Worm (Caenorhabditis elegans) whole organism, young adult: Measurements from ENCODE around the gene let-716.

Experiments
- B0261.1 ChIP-seq: sonication (generic microtip); optimal IDR thresholded peaks from 2 replicates; lab custom pipeline; 2016; ENCODE audit warnings: mild to moderate bottlenecking, missing genetic modification characterization, moderate library complexity, missing compliant biosample characterization
- C17E4.6 ChIP-seq: fragments of 200-800 bp; sonication (Bioruptor generic); IDR thresholded peaks from 2 replicates; pipeline ENCODE4 v1.3.6; 2022; ENCODE audit warnings: missing genetic modification reagents, missing genetic modification characterization, missing compliant biosample characterization
- D2030.7 ChIP-seq: fragments of 200-800 bp; sonication (Bioruptor generic); IDR thresholded peaks from 2 replicates; pipeline ENCODE4 v1.3.6; 2022; ENCODE audit warnings: missing genetic modification reagents, missing genetic modification characterization, missing compliant biosample characterization
- F22D6.2 ChIP-seq: sonication (generic microtip); optimal IDR thresholded peaks from 2 replicates; lab custom pipeline; 2016; ENCODE audit warnings: mild to moderate bottlenecking, missing genetic modification characterization, missing compliant biosample characterization
- F23B12.7 ChIP-seq: sonication (generic microtip); optimal IDR thresholded peaks from 2 replicates; lab custom pipeline; 2017; ENCODE audit warnings: missing genetic modification characterization, mild to moderate bottlenecking, missing compliant biosample characterization, antibody characterized with exemption, moderate library complexity; ENCODE audit not compliant: insufficient read depth
- F33H1.4 ChIP-seq: fragments of 200-800 bp; sonication (Bioruptor generic); IDR thresholded peaks from 2 replicates; pipeline ENCODE4 v1.3.6; 2022; ENCODE audit warnings: missing genetic modification reagents, missing genetic modification characterization, missing compliant biosample characterization
- F49E8.2 ChIP-seq: sonication (generic microtip); optimal IDR thresholded peaks from 3 replicates; lab custom pipeline; 2017; ENCODE audit warnings: missing genetic modification characterization, mild to moderate bottlenecking, missing compliant biosample characterization, antibody characterized with exemption, moderate library complexity; ENCODE audit not compliant: insufficient read depth
- F57C9.4 ChIP-seq: sonication (generic microtip); optimal IDR thresholded peaks from 2 replicates; lab custom pipeline; 2017; ENCODE audit warnings: mild to moderate bottlenecking, missing genetic modification characterization, missing compliant biosample characterization
- K11D2.4 ChIP-seq: fragments of 200-800 bp; sonication (Bioruptor generic); IDR thresholded peaks from 2 replicates; pipeline ENCODE4 v1.3.6; 2022; ENCODE audit warnings: missing genetic modification reagents, missing genetic modification characterization, missing compliant biosample characterization
- T07F8.4 ChIP-seq: sonication (generic microtip); optimal IDR thresholded peaks from 2 replicates; lab custom pipeline; 2016; ENCODE audit warnings: mild to moderate bottlenecking, missing genetic modification characterization, moderate library complexity, missing compliant biosample characterization
- aptf-3 ChIP-seq: fragments of 200-800 bp; sonication (Bioruptor generic); IDR thresholded peaks from 2 replicates; pipeline ENCODE4 v1.3.6; 2022; ENCODE audit warnings: missing genetic modification characterization, missing compliant biosample characterization
- atf-7 ChIP-seq: sonication (generic microtip); optimal IDR thresholded peaks from 2 replicates; lab custom pipeline; 2017; ENCODE audit warnings: mild to moderate bottlenecking, missing genetic modification characterization, missing compliant biosample characterization
- attf-5 ChIP-seq: fragments of 200-800 bp; sonication (Bioruptor generic); optimal IDR thresholded peaks from 2 replicates; lab custom pipeline; 2018; ENCODE audit warnings: mild to moderate bottlenecking, missing genetic modification characterization, missing compliant biosample characterization
- bed-1 ChIP-seq: fragments of 200-800 bp; sonication (Bioruptor generic); IDR thresholded peaks from 2 replicates; pipeline ENCODE4 v1.3.6; 2022; ENCODE audit warnings: missing genetic modification reagents, missing genetic modification characterization, missing compliant biosample characterization
- cebp-1 ChIP-seq, 2 experiments: fragments of 200-800 bp in 1 of 2; sonication (Bioruptor generic) in 1 of 2; sonication (generic microtip) in 1 of 2; IDR thresholded peaks in 1 of 2; optimal IDR thresholded peaks in 1 of 2; 2 replicates each; pipeline versions ENCODE4 v1.3.6 to Lab custom; 2017 to 2022; ENCODE audit warnings: missing compliant biosample characterization in 2 of 2, missing genetic modification characterization in 2 of 2, mild to moderate bottlenecking in 1 of 2, missing genetic modification reagents in 1 of 2, moderate library complexity in 1 of 2
- cebp-2 ChIP-seq: fragments of 200-800 bp; sonication (Bioruptor generic); IDR thresholded peaks from 2 replicates; pipeline ENCODE4 v1.3.6; 2022; ENCODE audit warnings: missing genetic modification characterization, missing compliant biosample characterization
- ceh-27 ChIP-seq: fragments of 200-800 bp; sonication (Bioruptor generic); optimal IDR thresholded peaks from 2 replicates; lab custom pipeline; 2018; ENCODE audit warnings: mild to moderate bottlenecking, missing genetic modification characterization, moderate library complexity, missing compliant biosample characterization
- ceh-58 ChIP-seq: fragments of 200-800 bp; sonication (Bioruptor generic); IDR thresholded peaks from 2 replicates; pipeline ENCODE4 v1.3.6; 2022; ENCODE audit warnings: missing genetic modification characterization, missing compliant biosample characterization
- ceh-91 ChIP-seq: fragments of 200-800 bp; sonication (Bioruptor generic); IDR thresholded peaks from 2 replicates; pipeline ENCODE4 v1.3.6; 2022; ENCODE audit warnings: missing genetic modification reagents, missing genetic modification characterization, missing compliant biosample characterization
- die-1 ChIP-seq: sonication (generic microtip); optimal IDR thresholded peaks from 2 replicates; lab custom pipeline; 2016; ENCODE audit warnings: missing genotype, mild to moderate bottlenecking, missing genetic modification characterization, missing compliant biosample characterization
- dpff-1 ChIP-seq: sonication (generic microtip); optimal IDR thresholded peaks from 2 replicates; lab custom pipeline; 2017; ENCODE audit warnings: mild to moderate bottlenecking, missing genetic modification characterization, missing compliant biosample characterization
- dpl-1 ChIP-seq: fragments of 150-350 bp; optimal IDR thresholded peaks from 2 replicates; lab custom pipeline; 2014; ENCODE audit warnings: missing biosample characterization, missing genetic modification reagents, missing genetic modification characterization
- egrh-3 ChIP-seq: fragments of 200-800 bp; sonication (Bioruptor generic); IDR thresholded peaks from 2 replicates; pipeline ENCODE4 v1.3.6; 2022; ENCODE audit warnings: missing genetic modification reagents, missing genetic modification characterization, missing compliant biosample characterization
- fkh-3 ChIP-seq: sonication (generic microtip); optimal IDR thresholded peaks from 2 replicates; lab custom pipeline; 2016; ENCODE audit warnings: mild to moderate bottlenecking, missing genetic modification characterization, missing compliant biosample characterization
- hrde-1 ChIP-seq: sonication (generic microtip); optimal IDR thresholded peaks from 2 replicates; lab custom pipeline; 2016; ENCODE audit warnings: missing genetic modification characterization, mild to moderate bottlenecking, missing compliant biosample characterization, moderate library complexity, missing genotype, missing genetic modification reagents, borderline replicate concordance
- lin-40 ChIP-seq: sonication (generic microtip); optimal IDR thresholded peaks from 2 replicates; lab custom pipeline; 2016; ENCODE audit warnings: missing genetic modification characterization, mild to moderate bottlenecking, missing compliant biosample characterization, missing genotype, missing genetic modification reagents
- lin-54 ChIP-seq: fragments of 200-800 bp; sonication (Bioruptor generic); optimal IDR thresholded peaks from 2 replicates; lab custom pipeline; 2018; ENCODE audit warnings: mild to moderate bottlenecking, missing genetic modification characterization, missing compliant biosample characterization
- lsy-27 ChIP-seq: sonication (generic microtip); optimal IDR thresholded peaks from 2 replicates; lab custom pipeline; 2017; ENCODE audit warnings: missing genetic modification characterization, mild to moderate bottlenecking, missing compliant biosample characterization, antibody characterized with exemption, missing genotype, borderline replicate concordance; ENCODE audit not compliant: insufficient read depth
- madf-6 ChIP-seq: fragments of 200-800 bp; sonication (Bioruptor generic); IDR thresholded peaks from 2 replicates; pipeline ENCODE4 v1.3.6; 2022; ENCODE audit warnings: missing genetic modification reagents, missing genetic modification characterization, missing compliant biosample characterization
- nfya-2 ChIP-seq: fragments of 200-800 bp; sonication (Bioruptor generic); IDR thresholded peaks from 2 replicates; pipeline ENCODE4 v1.3.6; 2022; ENCODE audit warnings: missing genetic modification reagents, missing genetic modification characterization, missing compliant biosample characterization
- nhr-120 ChIP-seq: fragments of 200-800 bp; sonication (Bioruptor generic); IDR thresholded peaks from 2 replicates; pipeline ENCODE4 v1.3.6; 2022; ENCODE audit warnings: missing genetic modification characterization, missing compliant biosample characterization
- nhr-80 ChIP-seq: sonication (generic microtip); optimal IDR thresholded peaks from 2 replicates; lab custom pipeline; 2016; ENCODE audit warnings: missing genetic modification characterization, missing compliant biosample characterization
- rcor-1 ChIP-seq: fragments of 200-800 bp; sonication (Bioruptor generic); IDR thresholded peaks from 2 replicates; pipeline ENCODE4 v1.3.6; 2022; ENCODE audit warnings: missing genetic modification reagents, missing genetic modification characterization, missing compliant biosample characterization
- snpc-3.4 ChIP-seq: sonication (generic microtip); optimal IDR thresholded peaks from 2 replicates; lab custom pipeline; 2017; ENCODE audit warnings: missing genetic modification characterization, mild to moderate bottlenecking, missing compliant biosample characterization, antibody characterized with exemption, moderate library complexity, missing genotype, missing genetic modification reagents
- snpc-4 ChIP-seq, 5 experiments: fragments of 150-350 bp in 1 of 5; sonication (generic microtip) in 4 of 5; optimal IDR thresholded peaks; 2 replicates each; lab custom pipeline; 2014 to 2018; ENCODE audit warnings: missing genetic modification characterization in 5 of 5, missing biosample characterization in 3 of 5, antibody characterized with exemption in 2 of 5, mild to moderate bottlenecking in 2 of 5, missing compliant biosample characterization in 2 of 5, missing genotype in 2 of 5, moderate library complexity in 2 of 5, missing genetic modification reagents in 1 of 5
- tbp1 ChIP-seq: fragments of 200-800 bp; sonication (Bioruptor generic); optimal IDR thresholded peaks from 2 replicates; lab custom pipeline; 2018; ENCODE audit warnings: mild to moderate bottlenecking, missing genetic modification characterization, missing compliant biosample characterization
- tlf-1 ChIP-seq: fragments of 200-800 bp; sonication (Bioruptor generic); optimal IDR thresholded peaks from 2 replicates; lab custom pipeline; 2018; ENCODE audit warnings: mild to moderate bottlenecking, missing genetic modification characterization, missing compliant biosample characterization
- unc-130 ChIP-seq: sonication (generic microtip); optimal IDR thresholded peaks from 2 replicates; lab custom pipeline; 2016; ENCODE audit warnings: missing genetic modification reagents, missing genetic modification characterization, missing compliant biosample characterization
- ztf-18 ChIP-seq: sonication (generic microtip); optimal IDR thresholded peaks from 2 replicates; lab custom pipeline; 2016; ENCODE audit warnings: missing genotype, mild to moderate bottlenecking, missing genetic modification characterization, missing compliant biosample characterization
- ztf-22 ChIP-seq: fragments of 200-800 bp; sonication (Bioruptor generic); optimal IDR thresholded peaks from 2 replicates; lab custom pipeline; 2018; ENCODE audit warnings: mild to moderate bottlenecking, missing genetic modification characterization, moderate library complexity, missing compliant biosample characterization
- ztf-26 ChIP-seq: sonication (generic microtip); optimal IDR thresholded peaks from 2 replicates; lab custom pipeline; 2017; ENCODE audit warnings: missing genetic modification characterization, missing compliant biosample characterization

The let-716 gene

DNA sequence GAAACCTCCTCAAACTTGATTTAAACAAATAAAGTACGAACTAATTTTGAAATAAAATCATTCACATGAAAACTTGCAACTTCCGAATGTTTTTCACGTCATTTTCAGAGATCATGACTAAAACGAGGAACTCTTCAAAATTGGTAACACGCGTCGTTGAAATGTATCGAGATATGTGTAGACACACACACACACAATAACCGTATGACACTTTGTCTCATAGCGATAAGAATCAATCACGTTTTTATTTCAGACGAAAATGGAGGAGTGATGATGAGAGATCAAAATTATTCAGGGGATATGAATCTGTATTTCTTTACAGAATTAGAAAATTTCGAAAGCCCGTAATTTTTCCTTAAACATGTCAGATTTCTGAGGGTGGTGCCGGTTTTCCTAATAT is 39.4 kb downstream of the let-716 start:
- TF ChIP-seq egrh-3 = no peak
- TF ChIP-seq attf-5 (GFP tag; lab: Kevin White, UChicago) = peak; percentile 6
- TF ChIP-seq madf-6 (GFP tag; lab: Robert Waterston, UW) = no peak
- no peak for TF ChIP-seq B0261.1 (tag; lab: Kevin White, UChicago)
- no peak for TF ChIP-seq snpc-4 (GFP tag; optimal IDR thresholded peaks at IDR 0.05; lab: Kevin White, UChicago)
- no peak for TF ChIP-seq snpc-4 (tag; optimal IDR thresholded peaks at IDR 0.05; lab: Kevin White, UChicago)
- no peak for TF ChIP-seq D2030.7 (GFP tag; lab: Robert Waterston, UW)
- no peak for TF ChIP-seq cebp-1 (GFP tag; IDR thresholded peaks at IDR 0.05; lab: Robert Waterston, UW)
- peak; percentile 35 for TF ChIP-seq cebp-1 (tag; optimal IDR thresholded peaks at IDR 0.05; lab: Kevin White, UChicago)
- TF ChIP-seq cebp-2 (GFP tag; lab: Robert Waterston, UW) = no peak
- TF ChIP-seq nhr-80 (tag; lab: Kevin White, UChicago) = peak; percentile 20
- TF ChIP-seq ztf-22 = no peak
- TF ChIP-seq bed-1 (GFP tag; lab: Robert Waterston, UW) = no peak
- no peak for TF ChIP-seq ztf-26 (tag; lab: Kevin White, UChicago)
- TF ChIP-seq F22D6.2 (tag; lab: Kevin White, UChicago) = no peak
- TF ChIP-seq K11D2.4 (GFP tag; lab: Robert Waterston, UW) = no peak
- no peak for TF ChIP-seq tbp1 (GFP tag; lab: Kevin White, UChicago)
- peak; percentile 17 for TF ChIP-seq atf-7 (tag; lab: Kevin White, UChicago)
- TF ChIP-seq ceh-58 (GFP tag; lab: Robert Waterston, UW) = no peak
- TF ChIP-seq tlf-1 (GFP tag; lab: Kevin White, UChicago) = no peak
- TF ChIP-seq unc-130 (GFP tag; lab: Kevin White, UChicago) = no peak
- no peak for TF ChIP-seq hrde-1 (tag; lab: Kevin White, UChicago)
- no peak for TF ChIP-seq snpc-3.4 (tag; lab: Kevin White, UChicago)
- no peak for TF ChIP-seq lsy-27 (tag; lab: Kevin White, UChicago)
- no peak for TF ChIP-seq dpff-1 (tag; lab: Kevin White, UChicago)

DNA sequence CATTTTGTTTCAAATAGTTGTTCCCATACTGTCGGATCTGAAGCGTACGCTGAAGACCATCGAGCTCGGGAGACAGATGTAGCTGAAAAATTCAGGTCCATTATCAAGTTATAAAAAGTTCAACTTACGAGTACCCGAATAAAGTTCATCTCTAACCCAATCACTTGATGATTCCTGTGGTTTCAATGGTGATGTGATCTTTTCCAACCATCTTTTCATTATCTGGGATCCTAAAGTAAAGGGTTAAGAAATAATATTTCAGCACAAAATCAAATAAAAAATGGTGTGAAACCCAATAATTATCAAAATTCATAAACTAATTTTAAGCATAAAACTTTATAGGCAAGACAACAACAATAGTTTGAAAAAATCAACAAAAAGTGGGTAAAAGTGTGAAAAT is 43.9 kb downstream of the let-716 start, which contains the start of gene C05D11.8:
Gene C05D11.8 (minus strand): TSS at position 101 of the 400 bp plus-strand sequence.
- TF ChIP-seq T07F8.4 (tag; lab: Kevin White, UChicago) = no peak
- TF ChIP-seq nfya-2 (GFP tag; lab: Robert Waterston, UW) = no peak
- no peak for TF ChIP-seq ceh-27 (GFP tag; lab: Kevin White, UChicago)
- no peak for TF ChIP-seq K11D2.4 (GFP tag; lab: Robert Waterston, UW)
- no peak for TF ChIP-seq F33H1.4 (GFP tag; lab: Robert Waterston, UW)
- no peak for TF ChIP-seq nhr-120
- no peak for TF ChIP-seq aptf-3 (GFP tag; lab: Robert Waterston, UW)
- TF ChIP-seq F23B12.7 = no peak
- no peak for TF ChIP-seq C17E4.6 (GFP tag; lab: Robert Waterston, UW)
- no peak for TF ChIP-seq die-1
- no peak for TF ChIP-seq ceh-58 (GFP tag; lab: Robert Waterston, UW)
- TF ChIP-seq lin-54 (GFP tag; lab: Kevin White, UChicago) = no peak
- no peak for TF ChIP-seq ceh-91
- TF ChIP-seq, all 124 proteins: peak for 0

ce11 chrIII:6430834-6431233 is 47.5 kb downstream of the let-716 start, which contains the start of gene popl-1:
popl-1 (minus strand) TSS chrIII:6430934.
- no peak for TF ChIP-seq fkh-3 (tag; lab: Kevin White, UChicago)
- no peak for TF ChIP-seq rcor-1 (GFP tag; lab: Robert Waterston, UW)
- TF ChIP-seq F49E8.2 (tag; lab: Kevin White, UChicago) = no peak
- no peak for TF ChIP-seq F57C9.4 (tag; lab: Kevin White, UChicago)
- TF ChIP-seq aptf-3 (GFP tag; lab: Robert Waterston, UW) = no peak
- no peak for TF ChIP-seq lin-40 (tag; lab: Kevin White, UChicago)
- no peak for TF ChIP-seq dpl-1 (GFP tag; lab: Kevin White, UChicago)
- TF ChIP-seq ztf-18 (tag; lab: Kevin White, UChicago) = no peak
